Fruit fly (Drosophila melanogaster) whole organism, prepupa: ENCODE data around the gene HtrA2.

Source experiments
- CG31627 ChIP-seq: fragments of 200-800 bp; sonication (Bioruptor generic); optimal IDR thresholded peaks from 3 replicates; lab custom pipeline; 2016; ENCODE audit warnings: missing biosample characterization, missing genetic modification characterization
- CG8632 ChIP-seq: fragments of 200-800 bp; sonication (Bioruptor generic); optimal IDR thresholded peaks from 3 replicates; lab custom pipeline; 2016; ENCODE audit warnings: missing biosample characterization, missing genetic modification characterization
- Gug ChIP-seq: fragments of 200-800 bp; sonication (Bioruptor generic); IDR thresholded peaks from 2 replicates; pipeline ENCODE4 v1.3.6; 2022; ENCODE audit warnings: missing biosample characterization, missing genetic modification characterization
- Lpt ChIP-seq: fragments of 200-800 bp; sonication (Bioruptor generic); optimal IDR thresholded peaks from 3 replicates; lab custom pipeline; 2016; ENCODE audit warnings: missing biosample characterization, missing genetic modification characterization
- Sox102F ChIP-seq: fragments of 200-800 bp; sonication (Bioruptor generic); optimal IDR thresholded peaks from 2 replicates; lab custom pipeline; 2016; ENCODE audit warnings: missing biosample characterization, mild to moderate bottlenecking, missing genetic modification characterization
- Sox15 ChIP-seq: fragments of 200-800 bp; sonication (Bioruptor generic); optimal IDR thresholded peaks from 3 replicates; lab custom pipeline; 2016; ENCODE audit warnings: missing biosample characterization, missing genetic modification characterization
- fd59A ChIP-seq: fragments of 200-800 bp; sonication (Bioruptor generic); optimal IDR thresholded peaks from 2 replicates; lab custom pipeline; 2017; ENCODE audit warnings: missing biosample characterization, mild to moderate bottlenecking, missing genetic modification characterization, missing genetic modification reagents
- ss ChIP-seq, 2 experiments: fragments of 200-800 bp; sonication (Bioruptor generic); optimal IDR thresholded peaks; 2 replicates in 1 of 2; 3 replicates in 1 of 2; lab custom pipeline; 2017 to 2018; ENCODE audit warnings: mild to moderate bottlenecking in 2 of 2, missing biosample characterization in 2 of 2, missing genetic modification characterization in 2 of 2, moderate library complexity in 1 of 2
- topi ChIP-seq: fragments of 200-800 bp; sonication (Bioruptor generic); optimal IDR thresholded peaks from 3 replicates; lab custom pipeline; 2016; ENCODE audit warnings: missing biosample characterization, missing genetic modification characterization

- TF ChIP-seq Gug (GFP tag; lab: Robert Waterston, UW), result no peak
- TF ChIP-seq CG31627 (GFP tag; lab: Kevin White, UChicago), result no peak
- TF ChIP-seq Sox15, result no peak
- TF ChIP-seq topi (GFP tag; lab: Kevin White, UChicago), result peak; percentile 12
- TF ChIP-seq Lpt (GFP tag; lab: Kevin White, UChicago), result no peak
- no peak for TF ChIP-seq Sox102F
- no peak for TF ChIP-seq fd59A (GFP tag; lab: Kevin White, UChicago)
- TF ChIP-seq CG8632 (GFP tag; lab: Kevin White, UChicago), result no peak
- peak; percentile 2 to 16 for TF ChIP-seq ss (GFP tag; optimal IDR thresholded peaks at IDR 0.05; lab: Kevin White, UChicago)
Measured at dm6 chr3R:14481569-14481968, 29.9 kb downstream of the HtrA2 start, which contains the start of gene cv-c.
